Worm (Caenorhabditis elegans): Measurements from ENCODE around the gene sli-1.

- TF ChIP-seq ceh-36 (tag; optimal IDR thresholded peaks at IDR 0.05) (no peak), tra-4 (tag; optimal IDR thresholded peaks at IDR 0.05) (no peak), ceh-13 (GFP tag; optimal IDR thresholded peaks at IDR 0.05) (no peak), pes-1 (GFP tag; IDR thresholded peaks at IDR 0.05) (no peak), ama-1 (optimal IDR thresholded peaks at IDR 0.05) (no peak), scrt-1 (GFP tag; IDR thresholded peaks at IDR 0.05) (no peak), hmg-4 (GFP tag; optimal IDR thresholded peaks at IDR 0.05) (no peak), tbx-11 (GFP tag; IDR thresholded peaks at IDR 0.05) (no peak), ets-7 (tag; optimal IDR thresholded peaks at IDR 0.05) (no peak), F13C5.2 (tag; optimal IDR thresholded peaks at IDR 0.05) (no peak)
These were observed 22.6 kb upstream of the sli-1 start for ce11 chrX:748319-748718.
